Worm (Caenorhabditis elegans): ENCODE data around the gene spt-5.

Gene spt-5

ce11 chrIV:12093819-12094218 lies 42.5 kb downstream of the spt-5 start, which contains the start of gene F11A10.5:
Gene F11A10.5, plus strand, starts transcription at chrIV:12094119.
- TF ChIP-seq him-1 (tag; optimal IDR thresholded peaks at IDR 0.05) (no peak), W03F9.2 (tag; optimal IDR thresholded peaks at IDR 0.05) (no peak), dao-5 (tag; optimal IDR thresholded peaks at IDR 0.05) (no peak)

ce11 chrIV:12096479-12096878 lies 45.2 kb downstream of the spt-5 start, which contains the start of gene mon-2:
Gene mon-2, plus strand, starts transcription at chrIV:12096779.
- TF ChIP-seq W03F9.2 (tag; optimal IDR thresholded peaks at IDR 0.05): no peak
- no peak for TF ChIP-seq dao-5 (tag; optimal IDR thresholded peaks at IDR 0.05)
- TF ChIP-seq him-1 (tag; optimal IDR thresholded peaks at IDR 0.05): no peak
